Worm (Caenorhabditis elegans): ENCODE measurements around the gene sgn-1.
A peak's percentile ranks its signal among the peaks of the same experiment; 100 is the strongest.

sgn-1 gene

ce11 chrII:8745449-8746297 is 37.8 kb downstream of the sgn-1 start:
- TF ChIP-seq nfya-1 (tag; optimal IDR thresholded peaks at IDR 0.05; ENCODE audit: borderline replicate concordance, insufficient read depth) (no peak), B0035.1 (tag; optimal IDR thresholded peaks at IDR 0.05) (no peak), zfh-2 (GFP tag; conservative IDR thresholded peaks at IDR 0.05) (peak; percentile 57), cebp-1 (GFP tag; IDR thresholded peaks at IDR 0.05) (no peak), cebp-1 (tag; optimal IDR thresholded peaks at IDR 0.05) (peak; percentile 5), ZK185.1 (tag; optimal IDR thresholded peaks at IDR 0.05; ENCODE audit: poor library complexity, severe bottlenecking) (peak; percentile 26), dpl-1 (GFP tag; optimal IDR thresholded peaks at IDR 0.05) (no peak), ama-1 (optimal IDR thresholded peaks at IDR 0.05) (peak; percentile 50), ama-1 (GFP tag; optimal IDR thresholded peaks at IDR 0.05) (peak in 1 of 2 experiments; percentile 36), lin-35 (GFP tag; optimal IDR thresholded peaks at IDR 0.05) (no peak), attf-5 (GFP tag; optimal IDR thresholded peaks at IDR 0.05) (no peak), nhr-90 (tag; optimal IDR thresholded peaks at IDR 0.05) (peak; percentile 22), hmg-1.2 (GFP tag; IDR thresholded peaks at IDR 0.05) (0 out of 2 replicates have a peak, but pooled peaks have one; percentile 2), B0336.3 (GFP tag; IDR thresholded peaks at IDR 0.05) (peak; percentile 12; the same call in 1 of the 2 replicates), chd-7 (tag; optimal IDR thresholded peaks at IDR 0.05) (no peak), madf-3 (GFP tag; IDR thresholded peaks at IDR 0.05) (0 out of 2 replicates have a peak, but pooled peaks have one; percentile 3), ztf-18 (tag; optimal IDR thresholded peaks at IDR 0.05) (no peak), C06A6.2 (GFP tag; conservative IDR thresholded peaks at IDR 0.05) (peak; percentile 11; the same call in 1 of the 2 replicates), let-526 (GFP tag; IDR thresholded peaks at IDR 0.05) (0 out of 2 replicates have a peak, but pooled peaks have one; percentile 3), Y53G8AR.9 (GFP tag; conservative IDR thresholded peaks at IDR 0.05) (peak; percentile 5; the same call in 1 of the 2 replicates), snpc-1.3 (tag; optimal IDR thresholded peaks at IDR 0.05; ENCODE audit: insufficient read depth) (no peak), repo-1 (tag; optimal IDR thresholded peaks at IDR 0.05) (peak; percentile 50)

DNA sequence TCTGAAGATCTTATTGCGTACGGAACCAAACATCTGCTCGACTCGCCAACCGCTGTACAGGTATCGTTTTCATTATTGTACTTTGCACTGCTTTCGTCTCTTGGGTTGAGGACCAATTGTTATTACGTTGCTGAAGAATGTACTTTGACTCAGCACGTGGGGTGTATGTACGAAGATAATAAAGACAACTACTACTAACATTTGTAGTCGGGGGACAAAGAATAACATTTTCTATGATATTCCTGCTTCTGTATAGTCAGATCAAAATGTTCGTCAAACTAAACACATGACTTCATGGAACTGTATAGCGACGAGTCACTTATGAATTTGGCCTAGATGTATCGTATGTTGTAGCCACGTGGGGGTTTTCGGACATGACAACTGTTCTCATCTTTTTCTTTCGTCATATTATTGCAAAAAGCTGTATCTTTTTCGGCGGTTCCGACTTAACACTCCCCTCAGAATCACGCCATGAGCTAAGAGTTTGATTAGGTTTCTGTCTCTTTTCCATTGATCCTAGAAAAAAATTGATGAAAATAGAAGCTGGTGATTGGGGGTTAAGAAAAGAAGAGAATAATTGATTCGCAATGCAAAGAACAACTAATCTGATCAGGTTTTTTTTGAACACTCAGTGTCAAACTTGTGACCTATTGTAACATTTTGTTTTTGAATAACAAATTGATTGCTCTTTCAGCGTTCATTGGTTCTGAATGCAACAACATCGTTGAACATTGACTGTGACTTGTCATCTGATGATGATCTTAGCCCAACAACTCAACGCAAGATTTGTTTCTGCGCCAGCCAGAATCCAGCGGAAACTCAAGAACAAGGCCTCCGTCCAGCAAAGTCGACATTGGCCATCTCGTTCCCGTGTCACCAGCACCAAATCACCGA is 38.7 kb downstream of the sgn-1 start:
- TF ChIP-seq Y95B8A.8 (GFP tag; IDR thresholded peaks at IDR 0.05) (peak; percentile 56), C06A6.2 (GFP tag; conservative IDR thresholded peaks at IDR 0.05) (no peak; the same call in 1 of the 2 replicates), ceh-40 (GFP tag; IDR thresholded peaks at IDR 0.05) (0 out of 2 replicates have a peak, but pooled peaks have one; percentile 6), sea-2 (GFP tag; IDR thresholded peaks at IDR 0.05) (0 out of 2 replicates have a peak, but pooled peaks have one; percentile 23), Y53G8AR.9 (GFP tag; conservative IDR thresholded peaks at IDR 0.05) (peak; percentile 54), mel-28 (tag; optimal IDR thresholded peaks at IDR 0.05; ENCODE audit: borderline replicate concordance) (no peak), ets-4 (GFP tag; optimal IDR thresholded peaks at IDR 0.05) (peak; percentile 36), aptf-2 (GFP tag; conservative IDR thresholded peaks at IDR 0.05) (no peak), let-526 (GFP tag; IDR thresholded peaks at IDR 0.05) (peak; percentile 60), ceh-79 (tag; optimal IDR thresholded peaks at IDR 0.05) (peak; percentile 44), ZK185.1 (tag; optimal IDR thresholded peaks at IDR 0.05; ENCODE audit: poor library complexity, severe bottlenecking) (peak; percentile 1), snpc-3.4 (tag; optimal IDR thresholded peaks at IDR 0.05) (no peak), snpc-4 (GFP tag; optimal IDR thresholded peaks at IDR 0.05) (no peak), snpc-4 (tag; optimal IDR thresholded peaks at IDR 0.05) (peak in 1 of 4 experiments; percentile 41), lin-26 (GFP tag; IDR thresholded peaks at IDR 0.05) (peak; percentile 67; the same call in 1 of the 2 replicates), rcor-1 (GFP tag; IDR thresholded peaks at IDR 0.05) (peak; percentile 34; the same call in 1 of the 2 replicates), B0336.3 (GFP tag; IDR thresholded peaks at IDR 0.05) (peak; percentile 36; the same call in 1 of the 2 replicates), madf-6 (GFP tag; IDR thresholded peaks at IDR 0.05) (peak; percentile 44; the same call in 1 of the 2 replicates), Y53F4B.3 (GFP tag; IDR thresholded peaks at IDR 0.05) (no peak), snpc-1.3 (tag; optimal IDR thresholded peaks at IDR 0.05; ENCODE audit: insufficient read depth) (no peak), chd-7 (tag; optimal IDR thresholded peaks at IDR 0.05) (no peak), pha-4 (tag; optimal IDR thresholded peaks at IDR 0.05) (no peak), egl-44 (GFP tag; IDR thresholded peaks at IDR 0.05) (no peak; the same call in 1 of the 2 replicates), hmg-1.2 (GFP tag; IDR thresholded peaks at IDR 0.05) (peak; percentile 5; the same call in 1 of the 2 replicates), ama-1 (optimal IDR thresholded peaks at IDR 0.05) (peak; percentile 91), ama-1 (GFP tag; optimal IDR thresholded peaks at IDR 0.05) (no peak), F52B5.7 (tag; optimal IDR thresholded peaks at IDR 0.05) (no peak), K12H6.12 (tag; optimal IDR thresholded peaks at IDR 0.05) (peak; percentile 44), atf-7 (tag; optimal IDR thresholded peaks at IDR 0.05) (peak; percentile 34)
